Worm (Caenorhabditis elegans): ENCODE data around the gene T03D8.6.

The T03D8.6 gene

ce11 chrV:20830409-20830808, 10.3 kb upstream of the T03D8.6 start:
- no peak for TF ChIP-seq hlh-4 (tag; optimal IDR thresholded peaks at IDR 0.05)
- no peak for TF ChIP-seq grh-1 (GFP tag; IDR thresholded peaks at IDR 0.05)

- TF ChIP-seq nhr-237 (tag; optimal IDR thresholded peaks at IDR 0.05) (no peak), ceh-88 (GFP tag; IDR thresholded peaks at IDR 0.05) (no peak), lin-35 (GFP tag; optimal IDR thresholded peaks at IDR 0.05) (no peak), mab-9 (GFP tag; IDR thresholded peaks at IDR 0.05) (no peak)
Observed at ce11 chrV:20829511-20829910, 9.4 kb upstream of the T03D8.6 start, which contains the start of gene num-1. Gene num-1 (plus strand): TSS chrV:20829811.

- TF ChIP-seq mdl-1 (tag; optimal IDR thresholded peaks at IDR 0.05): peak in 1 of 2 experiments; percentile 45
- TF ChIP-seq ceh-8 (GFP tag; optimal IDR thresholded peaks at IDR 0.05): no peak
- peak; percentile 18 for TF ChIP-seq snpc-4 (tag; optimal IDR thresholded peaks at IDR 0.05)
- TF ChIP-seq aha-1 (tag; optimal IDR thresholded peaks at IDR 0.05): no peak
- peak; percentile 75 for TF ChIP-seq fkh-10 (GFP tag; optimal IDR thresholded peaks at IDR 0.05)
- no peak for TF ChIP-seq egl-27 (tag; optimal IDR thresholded peaks at IDR 0.05)
- no peak for TF ChIP-seq elt-2 (tag; optimal IDR thresholded peaks at IDR 0.05)
- peak; percentile 75 for TF ChIP-seq nhr-71 (tag; optimal IDR thresholded peaks at IDR 0.05)
- peak in 1 of 2 experiments; percentile 63 for TF ChIP-seq lin-35 (GFP tag; optimal IDR thresholded peaks at IDR 0.05)
- TF ChIP-seq lsy-2 (tag; optimal IDR thresholded peaks at IDR 0.05): peak; percentile 46 to 79
- TF ChIP-seq swsn-7 (tag; optimal IDR thresholded peaks at IDR 0.05): peak; percentile 78
- TF ChIP-seq ama-1 (optimal IDR thresholded peaks at IDR 0.05): no peak
- TF ChIP-seq nhr-90 (tag; optimal IDR thresholded peaks at IDR 0.05; ENCODE audit: poor library complexity): no peak
- TF ChIP-seq efl-3 (GFP tag; optimal IDR thresholded peaks at IDR 0.05): no peak
- no peak for TF ChIP-seq sup-37 (GFP tag; optimal IDR thresholded peaks at IDR 0.05)
- TF ChIP-seq ces-1 (GFP tag; optimal IDR thresholded peaks at IDR 0.05): peak; percentile 55
- TF ChIP-seq pag-3 (tag; optimal IDR thresholded peaks at IDR 0.05; ENCODE audit: borderline replicate concordance, insufficient read depth): no peak
- no peak for TF ChIP-seq fkh-4 (tag; optimal IDR thresholded peaks at IDR 0.05; ENCODE audit: borderline replicate concordance)
- no peak for TF ChIP-seq nhr-84 (tag; optimal IDR thresholded peaks at IDR 0.05)
- peak; percentile 2 for TF ChIP-seq aly-2 (tag; optimal IDR thresholded peaks at IDR 0.05)
- TF ChIP-seq C04F5.9 (tag; optimal IDR thresholded peaks at IDR 0.05): no peak
- no peak for TF ChIP-seq mef-2 (tag; optimal IDR thresholded peaks at IDR 0.05)
- peak; percentile 23 for TF ChIP-seq xbp-1 (tag; optimal IDR thresholded peaks at IDR 0.05)
- TF ChIP-seq egl-13 (tag; optimal IDR thresholded peaks at IDR 0.05): peak; percentile 30
- TF ChIP-seq unc-62 (GFP tag; optimal IDR thresholded peaks at IDR 0.05): no peak
- peak; percentile 86 for TF ChIP-seq unc-86 (tag; optimal IDR thresholded peaks at IDR 0.05)
- no peak for TF ChIP-seq lin-39 (tag; optimal IDR thresholded peaks at IDR 0.05)
- no peak for TF ChIP-seq nhr-28 (tag; optimal IDR thresholded peaks at IDR 0.05)
- no peak for TF ChIP-seq sox-4 (tag; optimal IDR thresholded peaks at IDR 0.05)
- TF ChIP-seq nhr-85 (tag): no peak
- no peak for TF ChIP-seq nhr-11 (tag; optimal IDR thresholded peaks at IDR 0.05)
- no peak for TF ChIP-seq ztf-4 (tag; optimal IDR thresholded peaks at IDR 0.05)
- no peak for TF ChIP-seq zip-4 (GFP tag; optimal IDR thresholded peaks at IDR 0.05)
- peak; percentile 2 for TF ChIP-seq zag-1 (tag; optimal IDR thresholded peaks at IDR 0.05)
- TF ChIP-seq isw-1 (GFP tag; IDR thresholded peaks at IDR 0.05): peak; percentile 69
- peak; percentile 23 for TF ChIP-seq lin-15B (tag; optimal IDR thresholded peaks at IDR 0.05)
- TF ChIP-seq Y116A8C.19 (tag; optimal IDR thresholded peaks at IDR 0.05; ENCODE audit: borderline replicate concordance): no peak
- TF ChIP-seq grh-1 (GFP tag; IDR thresholded peaks at IDR 0.05): no peak
- TF ChIP-seq ceh-82 (tag; optimal IDR thresholded peaks at IDR 0.05): peak; percentile 58 to 85 (median 61)
- TF ChIP-seq efl-1 (optimal IDR thresholded peaks at IDR 0.05): peak; percentile 49 to 64
- TF ChIP-seq efl-1 (GFP tag; optimal IDR thresholded peaks at IDR 0.05 in 1 of 2): peak in 1 of 2 experiments; percentile 7
- no peak for TF ChIP-seq ztf-11 (tag; optimal IDR thresholded peaks at IDR 0.05)
- peak; percentile 11 for TF ChIP-seq jun-1 (tag; optimal IDR thresholded peaks at IDR 0.05)
- TF ChIP-seq snu-23 (GFP tag; optimal IDR thresholded peaks at IDR 0.05): peak; percentile 64
- peak; percentile 0 for TF ChIP-seq lir-3 (tag; optimal IDR thresholded peaks at IDR 0.05; ENCODE audit: poor library complexity)
Observed at ce11 chrV:20828820-20829219, 8.7 kb upstream of the T03D8.6 start, which contains the start of gene sbt-1. Gene sbt-1 (minus strand): TSS chrV:20828881.
